Worm (Caenorhabditis elegans) whole organism, mixed stage, embryonic: ENCODE measurements around the gene swt-4.

ENCODE experiments used
- M03D4.4 ChIP-seq: sonication (generic microtip); optimal IDR thresholded peaks from 2 replicates; lab custom pipeline; 2017; ENCODE audit warnings: mild to moderate bottlenecking, missing genetic modification characterization, missing compliant biosample characterization
- bed-3 ChIP-seq: fragments of 200-800 bp; sonication (Bioruptor generic); optimal IDR thresholded peaks from 3 replicates; lab custom pipeline; 2018; ENCODE audit warnings: mild to moderate bottlenecking, missing genetic modification characterization, moderate library complexity, missing compliant biosample characterization
- blmp-1 ChIP-seq: fragments of 150-350 bp; optimal IDR thresholded peaks from 2 replicates; lab custom pipeline; 2014; ENCODE audit warnings: missing biosample characterization, missing genetic modification characterization
- ceh-39 ChIP-seq: fragments of 150-350 bp; optimal IDR thresholded peaks from 2 replicates; lab custom pipeline; 2014; ENCODE audit warnings: missing biosample characterization, missing genetic modification characterization
- ceh-43 ChIP-seq: fragments of 200-800 bp; sonication (Bioruptor generic); optimal IDR thresholded peaks from 2 replicates; lab custom pipeline; 2018; ENCODE audit warnings: mild to moderate bottlenecking, missing genetic modification characterization, moderate library complexity, missing compliant biosample characterization
- ceh-83 ChIP-seq: fragments of 200-800 bp; sonication (Bioruptor generic); optimal IDR thresholded peaks from 2 replicates; lab custom pipeline; 2018; ENCODE audit warnings: mild to moderate bottlenecking, missing genetic modification characterization, missing compliant biosample characterization
- ces-1 ChIP-seq: fragments of 150-350 bp; optimal IDR thresholded peaks from 2 replicates; lab custom pipeline; 2014; ENCODE audit warnings: missing biosample characterization, missing genetic modification reagents, missing genetic modification characterization
- cnd-1 ChIP-seq: fragments of 200-800 bp; sonication (Bioruptor generic); optimal IDR thresholded peaks from 2 replicates; lab custom pipeline; 2018; ENCODE audit warnings: mild to moderate bottlenecking, missing genetic modification characterization, missing compliant biosample characterization
- drap-1 ChIP-seq: fragments of 200-800 bp; sonication (Bioruptor generic); optimal IDR thresholded peaks from 3 replicates; lab custom pipeline; 2018; ENCODE audit warnings: mild to moderate bottlenecking, missing genetic modification characterization, missing compliant biosample characterization
- elt-1 ChIP-seq: sonication (generic microtip); optimal IDR thresholded peaks from 2 replicates; lab custom pipeline; 2017; ENCODE audit warnings: missing genetic modification characterization, mild to moderate bottlenecking, missing compliant biosample characterization, antibody characterized with exemption, moderate library complexity, borderline replicate concordance; ENCODE audit not compliant: insufficient read depth
- elt-3 ChIP-seq: fragments of 150-350 bp; optimal IDR thresholded peaks from 2 replicates; lab custom pipeline; 2014; ENCODE audit warnings: missing biosample characterization, missing genetic modification characterization
- flh-1 ChIP-seq: fragments of 200-800 bp; sonication (Bioruptor generic); optimal IDR thresholded peaks from 2 replicates; lab custom pipeline; 2018; ENCODE audit warnings: mild to moderate bottlenecking, missing genetic modification characterization, moderate library complexity, missing compliant biosample characterization
- ham-2 ChIP-seq: fragments of 200-800 bp; sonication (Bioruptor generic); optimal IDR thresholded peaks from 2 replicates; lab custom pipeline; 2018; ENCODE audit warnings: mild to moderate bottlenecking, missing genetic modification characterization, missing compliant biosample characterization
- hlh-1 ChIP-seq: fragments of 150-350 bp; optimal IDR thresholded peaks from 2 replicates; lab custom pipeline; 2014; ENCODE audit warnings: missing biosample characterization, missing genetic modification reagents, missing genetic modification characterization
- lin-13 ChIP-seq: fragments of 150-350 bp; optimal IDR thresholded peaks from 2 replicates; lab custom pipeline; 2014; ENCODE audit warnings: missing biosample characterization, missing genetic modification characterization
- lin-32 ChIP-seq: fragments of 200-800 bp; sonication (Bioruptor generic); optimal IDR thresholded peaks from 2 replicates; lab custom pipeline; 2018; ENCODE audit warnings: mild to moderate bottlenecking, missing genetic modification characterization, missing compliant biosample characterization
- lsy-2 ChIP-seq: fragments of 150-350 bp; optimal IDR thresholded peaks from 2 replicates; lab custom pipeline; 2014; ENCODE audit warnings: missing biosample characterization, missing genetic modification characterization
- mab-5 ChIP-seq: fragments of 150-350 bp; optimal IDR thresholded peaks from 2 replicates; lab custom pipeline; 2014; ENCODE audit warnings: missing biosample characterization, missing genetic modification characterization
- mep-1 ChIP-seq: fragments of 150-350 bp; optimal IDR thresholded peaks from 2 replicates; lab custom pipeline; 2017; ENCODE audit warnings: missing biosample characterization, missing genetic modification reagents, missing genetic modification characterization, inconsistent platforms
- mls-2 ChIP-seq: sonication (generic microtip); optimal IDR thresholded peaks from 2 replicates; lab custom pipeline; 2016; ENCODE audit warnings: mild to moderate bottlenecking, missing genetic modification characterization, moderate library complexity, missing compliant biosample characterization
- nhr-12 ChIP-seq: fragments of 150-350 bp; optimal IDR thresholded peaks from 2 replicates; lab custom pipeline; 2014; ENCODE audit warnings: missing biosample characterization, missing genetic modification characterization
- nhr-2 ChIP-seq: fragments of 150-350 bp; optimal IDR thresholded peaks from 2 replicates; lab custom pipeline; 2014; ENCODE audit warnings: missing biosample characterization, missing genetic modification characterization
- nhr-237 ChIP-seq: fragments of 150-350 bp; optimal IDR thresholded peaks from 2 replicates; lab custom pipeline; 2014; ENCODE audit warnings: missing biosample characterization, missing genetic modification characterization
- nhr-28 ChIP-seq: fragments of 150-350 bp; optimal IDR thresholded peaks from 2 replicates; lab custom pipeline; 2014; ENCODE audit warnings: missing biosample characterization, missing genetic modification characterization
- nhr-76 ChIP-seq: sonication (generic microtip); optimal IDR thresholded peaks from 2 replicates; lab custom pipeline; 2017; ENCODE audit warnings: missing biosample characterization, missing genetic modification characterization
- pha-4 ChIP-seq: fragments of 150-350 bp; optimal IDR thresholded peaks from 2 replicates; lab custom pipeline; 2018; ENCODE audit warnings: missing biosample characterization, missing genetic modification reagents, missing genetic modification characterization
- sem-2 ChIP-seq: fragments of 200-800 bp; sonication (Bioruptor generic); optimal IDR thresholded peaks from 2 replicates; lab custom pipeline; 2018; ENCODE audit warnings: mild to moderate bottlenecking, missing genetic modification characterization, missing compliant biosample characterization
- snpc-4 ChIP-seq: fragments of 150-350 bp; optimal IDR thresholded peaks from 2 replicates; lab custom pipeline; 2014; ENCODE audit warnings: missing biosample characterization, missing genetic modification characterization
- sptf-1 ChIP-seq: sonication (generic microtip); optimal IDR thresholded peaks from 2 replicates; lab custom pipeline; 2017; ENCODE audit warnings: mild to moderate bottlenecking, missing genetic modification characterization, moderate library complexity, missing compliant biosample characterization
- tbx-8 ChIP-seq: fragments of 200-800 bp; sonication (Bioruptor generic); optimal IDR thresholded peaks from 2 replicates; lab custom pipeline; 2018; ENCODE audit warnings: mild to moderate bottlenecking, missing genetic modification characterization, moderate library complexity, missing compliant biosample characterization
- unc-120 ChIP-seq: sonication (generic microtip); optimal IDR thresholded peaks from 2 replicates; lab custom pipeline; 2017; ENCODE audit warnings: missing genetic modification characterization, missing compliant biosample characterization; ENCODE audit not compliant: poor library complexity, severe bottlenecking
- unc-39 ChIP-seq: fragments of 150-350 bp; optimal IDR thresholded peaks from 2 replicates; lab custom pipeline; 2014; ENCODE audit warnings: missing biosample characterization, missing genetic modification characterization
- unc-62 ChIP-seq: fragments of 150-350 bp; optimal IDR thresholded peaks from 2 replicates; lab custom pipeline; 2014; ENCODE audit warnings: missing biosample characterization, missing genetic modification reagents, missing genetic modification characterization
- zip-8 ChIP-seq: fragments of 150-350 bp; optimal IDR thresholded peaks from 2 replicates; lab custom pipeline; 2014; ENCODE audit warnings: missing biosample characterization, missing genetic modification characterization
- ztf-11 ChIP-seq: fragments of 150-350 bp; optimal IDR thresholded peaks from 2 replicates; lab custom pipeline; 2014; ENCODE audit warnings: missing biosample characterization, missing genetic modification characterization

Gene swt-4

ce11 chrIII:10637933-10638332, 9.0 kb upstream of the swt-4 start:
- TF ChIP-seq ceh-43 (GFP tag; lab: Kevin White, UChicago) = no peak
- no peak for TF ChIP-seq bed-3 (GFP tag; lab: Kevin White, UChicago)

ce11 chrIII:10636493-10637031, 7.6 kb upstream of the swt-4 start:
- no peak for TF ChIP-seq nhr-237 (tag; lab: Kevin White, UChicago)
- no peak for TF ChIP-seq ceh-39
- no peak for TF ChIP-seq nhr-12
- TF ChIP-seq hlh-1 (tag; lab: Kevin White, UChicago) = no peak
- no peak for TF ChIP-seq ces-1 (GFP tag; lab: Kevin White, UChicago)
- TF ChIP-seq unc-120 (tag; lab: Kevin White, UChicago) = no peak
- no peak for TF ChIP-seq mab-5 (tag; lab: Kevin White, UChicago)
- no peak for TF ChIP-seq lin-13 (tag; lab: Kevin White, UChicago)
- TF ChIP-seq elt-3 (tag; lab: Kevin White, UChicago) = no peak
- TF ChIP-seq blmp-1 = no peak
- TF ChIP-seq lin-32 = no peak
- TF ChIP-seq nhr-2 = no peak
- no peak for TF ChIP-seq pha-4
- no peak for TF ChIP-seq drap-1 (GFP tag; lab: Kevin White, UChicago)
- TF ChIP-seq nhr-28 (tag; lab: Kevin White, UChicago) = no peak
- no peak for TF ChIP-seq nhr-76
- no peak for TF ChIP-seq flh-1 (GFP tag; lab: Kevin White, UChicago)

ce11 chrIII:10634576-10634975, 5.6 kb upstream of the swt-4 start:
- TF ChIP-seq pha-4 (no peak), flh-1 (GFP tag; lab: Kevin White, UChicago) (no peak), ceh-43 (GFP tag; lab: Kevin White, UChicago) (no peak), snpc-4 (no peak), ces-1 (GFP tag; lab: Kevin White, UChicago) (no peak), mep-1 (tag; lab: Kevin White, UChicago) (no peak), unc-39 (tag; lab: Kevin White, UChicago) (no peak), nhr-28 (tag; lab: Kevin White, UChicago) (no peak), mls-2 (tag; lab: Kevin White, UChicago) (no peak), lin-32 (no peak), hlh-1 (tag; lab: Kevin White, UChicago) (no peak)

- peak; percentile 77 for TF ChIP-seq sptf-1 (tag; lab: Kevin White, UChicago)
- no peak for TF ChIP-seq ham-2 (GFP tag; lab: Kevin White, UChicago)
- TF ChIP-seq nhr-12 = no peak
- peak; percentile 38 for TF ChIP-seq hlh-1 (tag; lab: Kevin White, UChicago)
- no peak for TF ChIP-seq elt-1 (tag; lab: Kevin White, UChicago)
- TF ChIP-seq unc-39 (tag; lab: Kevin White, UChicago) = no peak
- peak; percentile 22 for TF ChIP-seq lin-13 (tag; lab: Kevin White, UChicago)
- TF ChIP-seq zip-8 (tag; lab: Kevin White, UChicago) = no peak
- TF ChIP-seq cnd-1 (tag; lab: Kevin White, UChicago) = no peak
- peak; percentile 69 for TF ChIP-seq ces-1 (GFP tag; lab: Kevin White, UChicago)
- TF ChIP-seq mls-2 (tag; lab: Kevin White, UChicago) = no peak
- no peak for TF ChIP-seq sem-2 (GFP tag; lab: Kevin White, UChicago)
- peak; percentile 50 for TF ChIP-seq flh-1 (GFP tag; lab: Kevin White, UChicago)
- TF ChIP-seq lin-32 = no peak
- TF ChIP-seq snpc-4 = no peak
- TF ChIP-seq bed-3 (GFP tag; lab: Kevin White, UChicago) = peak; percentile 16
- TF ChIP-seq ceh-43 (GFP tag; lab: Kevin White, UChicago) = no peak
- TF ChIP-seq ceh-39 = no peak
- no peak for TF ChIP-seq ceh-83
- peak; percentile 77 for TF ChIP-seq nhr-2
- no peak for TF ChIP-seq ztf-11 (tag; lab: Kevin White, UChicago)
- peak; percentile 33 for TF ChIP-seq M03D4.4 (tag; lab: Kevin White, UChicago)
- TF ChIP-seq nhr-237 (tag; lab: Kevin White, UChicago) = peak; percentile 56
- TF ChIP-seq tbx-8 (GFP tag; lab: Kevin White, UChicago) = no peak
- peak; percentile 16 for TF ChIP-seq unc-62 (GFP tag; lab: Kevin White, UChicago)
- TF ChIP-seq elt-3 (tag; lab: Kevin White, UChicago) = no peak
- peak; percentile 47 for TF ChIP-seq pha-4
- peak; percentile 52 for TF ChIP-seq drap-1 (GFP tag; lab: Kevin White, UChicago)
- peak; percentile 55 for TF ChIP-seq lsy-2
- TF ChIP-seq mep-1 (tag; lab: Kevin White, UChicago) = peak; percentile 68
- TF ChIP-seq unc-120 (tag; lab: Kevin White, UChicago) = peak; percentile 35
- TF ChIP-seq mab-5 (tag; lab: Kevin White, UChicago) = no peak
- TF ChIP-seq nhr-28 (tag; lab: Kevin White, UChicago) = no peak
- TF ChIP-seq, all 35 proteins: peak for 15
Observed at ce11 chrIII:10634034-10634433, 5.1 kb upstream of the swt-4 start.
